Fruit fly (Drosophila melanogaster): ENCODE data around the gene inaE.

Gene inaE

DNA sequence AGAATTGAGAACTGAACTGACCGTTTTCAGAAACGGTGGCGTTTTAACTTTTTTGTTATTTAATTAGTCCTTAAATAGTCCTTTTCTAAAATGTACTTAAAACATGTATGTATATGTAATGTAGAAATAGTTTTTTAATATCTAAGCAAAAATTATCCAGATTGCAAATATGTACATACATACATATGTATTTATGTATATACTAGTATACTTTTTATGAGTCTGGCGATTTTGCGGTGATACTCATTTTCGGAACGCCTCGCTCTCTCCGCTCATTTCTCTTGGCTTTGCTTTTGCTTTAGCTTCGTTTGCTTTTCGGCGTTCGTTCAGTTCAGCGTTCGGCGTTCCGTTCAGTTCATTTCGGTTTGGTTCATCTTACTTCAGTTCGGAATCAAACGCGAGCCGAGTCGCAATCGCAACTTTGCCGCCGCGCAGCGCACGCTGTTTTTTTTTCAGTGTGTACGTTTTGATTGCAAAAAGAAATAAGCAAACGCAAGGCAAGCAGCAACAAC, 21.1 kb upstream of the inaE start, which contains the start of gene rdgB:
rdgB (plus strand) TSS at position 381 of the 512 bp plus-strand sequence.
- peak; percentile 76 for TF ChIP-seq Eip75B (GFP tag; optimal IDR thresholded peaks at IDR 0.05)
- TF ChIP-seq vri (GFP tag; optimal IDR thresholded peaks at IDR 0.05) = peak; percentile 9
- peak; percentile 88 for TF ChIP-seq svp (GFP tag)
- TF ChIP-seq spab (GFP tag; optimal IDR thresholded peaks at IDR 0.05) = peak; percentile 69
- TF ChIP-seq acj6 (GFP tag; optimal IDR thresholded peaks at IDR 0.05) = peak; percentile 80
- TF ChIP-seq CG9139 (GFP tag; optimal IDR thresholded peaks at IDR 0.05) = peak; percentile 32
- TF ChIP-seq Eip93F (GFP tag; optimal IDR thresholded peaks at IDR 0.05) = peak; percentile 53
- TF ChIP-seq CG31627 (GFP tag; optimal IDR thresholded peaks at IDR 0.05) = peak; percentile 72
- TF ChIP-seq CG7368 (GFP tag; optimal IDR thresholded peaks at IDR 0.05) = peak; percentile 11
- TF ChIP-seq fd59A (GFP tag; optimal IDR thresholded peaks at IDR 0.05) = peak; percentile 81
- TF ChIP-seq ss (GFP tag; optimal IDR thresholded peaks at IDR 0.05) = peak; percentile 4 to 71
- TF ChIP-seq CG16779 (tag; optimal IDR thresholded peaks at IDR 0.05) = peak; percentile 51
- peak in 1 of 2 experiments; percentile 93 for TF ChIP-seq salr (GFP tag; optimal IDR thresholded peaks at IDR 0.05)
- TF ChIP-seq Blimp-1 (GFP tag; optimal IDR thresholded peaks at IDR 0.05) = peak; percentile 77
- TF ChIP-seq CG8632 (GFP tag; optimal IDR thresholded peaks at IDR 0.05) = peak; percentile 83
- TF ChIP-seq Ets21C (GFP tag; optimal IDR thresholded peaks at IDR 0.05) = peak; percentile 35
- peak; percentile 86 for TF ChIP-seq achi (GFP tag; optimal IDR thresholded peaks at IDR 0.05)
- peak; percentile 84 for TF ChIP-seq OdsH (GFP tag; optimal IDR thresholded peaks at IDR 0.05)
- TF ChIP-seq CG8119 (GFP tag; IDR thresholded peaks at IDR 0.05) = peak; percentile 80
- peak; percentile 94 for TF ChIP-seq Eip78C (GFP tag)
- TF ChIP-seq CG8319 (GFP tag; optimal IDR thresholded peaks at IDR 0.05) = peak; percentile 54
- TF ChIP-seq eg (GFP tag; IDR thresholded peaks at IDR 0.05) = peak; percentile 64; the same call in 2 of the 3 replicates
- peak; percentile 37 for TF ChIP-seq CG1621 (tag; optimal IDR thresholded peaks at IDR 0.05)
- peak; percentile 21 for TF ChIP-seq CG6854 (GFP tag; optimal IDR thresholded peaks at IDR 0.05)
- peak; percentile 85 for TF ChIP-seq pdm3 (GFP tag; optimal IDR thresholded peaks at IDR 0.05)
- TF ChIP-seq CG3032 (tag; optimal IDR thresholded peaks at IDR 0.05) = peak; percentile 83
- TF ChIP-seq CG4318 (GFP tag; optimal IDR thresholded peaks at IDR 0.05) = peak; percentile 92
- no peak for TF ChIP-seq fd85E (GFP tag; optimal IDR thresholded peaks at IDR 0.05)
- peak; percentile 81 for TF ChIP-seq dac (GFP tag; optimal IDR thresholded peaks at IDR 0.05)
- peak; percentile 23 for TF ChIP-seq fkh (GFP tag; optimal IDR thresholded peaks at IDR 0.05)
- peak; percentile 71 for TF ChIP-seq Ets96B (tag; optimal IDR thresholded peaks at IDR 0.05)
- peak; percentile 100 for TF ChIP-seq CG10669 (GFP tag; optimal IDR thresholded peaks at IDR 0.05)
- TF ChIP-seq CG15336 (GFP tag; IDR thresholded peaks at IDR 0.05) = peak; percentile 78
- peak; percentile 39; the same call in 1 of the 2 replicates for TF ChIP-seq CG11294 (GFP tag; IDR thresholded peaks at IDR 0.05)
- TF ChIP-seq cyc (GFP tag; optimal IDR thresholded peaks at IDR 0.05) = peak; percentile 83
- peak; percentile 72 for TF ChIP-seq Gug (GFP tag; IDR thresholded peaks at IDR 0.05)
- peak; percentile 86 for TF ChIP-seq CG10631 (GFP tag; optimal IDR thresholded peaks at IDR 0.05)
- TF ChIP-seq Hr4 (GFP tag; optimal IDR thresholded peaks at IDR 0.05) = peak; percentile 85
- TF ChIP-seq Sox15 (GFP tag; optimal IDR thresholded peaks at IDR 0.05) = peak; percentile 84
- peak; percentile 78 for TF ChIP-seq CG11762 (GFP tag; optimal IDR thresholded peaks at IDR 0.05; ENCODE audit: insufficient read depth)
- TF ChIP-seq esn (GFP tag; optimal IDR thresholded peaks at IDR 0.05) = peak; percentile 88
- TF ChIP-seq CG32006 (GFP tag; optimal IDR thresholded peaks at IDR 0.05) = peak; percentile 95
- peak; percentile 84 for TF ChIP-seq lz (GFP tag; optimal IDR thresholded peaks at IDR 0.05)
- peak; percentile 76 for TF ChIP-seq CG11902 (GFP tag; optimal IDR thresholded peaks at IDR 0.05)
- TF ChIP-seq Lpt (GFP tag; optimal IDR thresholded peaks at IDR 0.05) = peak; percentile 81
- TF ChIP-seq net (GFP tag; optimal IDR thresholded peaks at IDR 0.05) = peak; percentile 73
- TF ChIP-seq Sox14 (GFP tag; optimal IDR thresholded peaks at IDR 0.05) = peak; percentile 68
- TF ChIP-seq CG6808 (GFP tag; optimal IDR thresholded peaks at IDR 0.05) = peak; percentile 78
- TF ChIP-seq CG6792 (GFP tag; optimal IDR thresholded peaks at IDR 0.05) = peak; percentile 78
- TF ChIP-seq Sox102F (GFP tag; optimal IDR thresholded peaks at IDR 0.05) = peak; percentile 79
- TF ChIP-seq Met (GFP tag; optimal IDR thresholded peaks at IDR 0.05) = peak; percentile 82
